Worm (Caenorhabditis elegans): ENCODE data around the gene Y54F10AR.2.

Y54F10AR.2 gene

DNA sequence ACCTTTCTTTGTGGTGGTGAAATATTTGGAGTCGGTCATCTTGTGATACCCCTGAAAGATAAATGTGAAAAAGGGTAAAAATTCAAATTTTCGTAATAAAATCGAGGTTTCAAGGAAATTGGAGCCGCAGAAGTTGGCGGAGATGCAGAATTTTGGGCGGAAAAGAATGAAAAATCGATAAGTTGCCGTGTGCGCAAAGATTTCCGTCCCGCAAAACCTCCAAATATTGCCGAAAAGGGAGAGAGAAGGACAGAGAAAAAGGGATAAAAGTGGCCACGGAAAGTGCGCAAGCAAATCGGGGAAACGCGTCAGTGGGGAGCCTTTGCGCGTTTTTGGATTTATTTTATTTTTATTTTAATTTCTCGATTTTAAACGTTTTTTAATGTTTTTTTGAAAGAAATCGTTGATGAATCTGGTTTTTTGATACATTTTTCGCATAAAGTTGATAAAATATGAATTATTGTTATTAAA lies 25.7 kb upstream of the Y54F10AR.2 start, which contains the start of gene apb-1 (continued):
- TF ChIP-seq unc-55 (GFP tag; optimal IDR thresholded peaks at IDR 0.05) (peak; percentile 32), ceh-18 (tag; optimal IDR thresholded peaks at IDR 0.05) (peak; percentile 68), sox-2 (GFP tag; IDR thresholded peaks at IDR 0.05) (peak; percentile 53), C38D4.7 (GFP tag; optimal IDR thresholded peaks at IDR 0.05) (peak; percentile 24), pqm-1 (tag; optimal IDR thresholded peaks at IDR 0.05) (no peak), unc-86 (tag; optimal IDR thresholded peaks at IDR 0.05) (peak; percentile 79), ceh-48 (tag; optimal IDR thresholded peaks at IDR 0.05) (peak; percentile 98), odd-2 (tag; optimal IDR thresholded peaks at IDR 0.05) (no peak), F13H6.1 (tag; optimal IDR thresholded peaks at IDR 0.05) (peak; percentile 1), ahr-1 (tag; optimal IDR thresholded peaks at IDR 0.05) (no peak), hlh-30 (tag; optimal IDR thresholded peaks at IDR 0.05; ENCODE audit: insufficient read depth) (no peak), mec-3 (tag; optimal IDR thresholded peaks at IDR 0.05; ENCODE audit: borderline replicate concordance) (no peak), ceh-30 (tag; optimal IDR thresholded peaks at IDR 0.05) (peak; percentile 58), C08G9.2 (tag; optimal IDR thresholded peaks at IDR 0.05) (peak; percentile 62), ceh-22 (tag; optimal IDR thresholded peaks at IDR 0.05) (no peak), ceh-24 (tag; optimal IDR thresholded peaks at IDR 0.05) (no peak), pha-4 (tag; optimal IDR thresholded peaks at IDR 0.05) (no peak), K09A11.1 (tag; optimal IDR thresholded peaks at IDR 0.05; ENCODE audit: insufficient read depth) (no peak), ceh-6 (GFP tag; optimal IDR thresholded peaks at IDR 0.05) (peak; percentile 13), unc-3 (GFP tag; conservative IDR thresholded peaks at IDR 0.05) (0 out of 2 replicates have a peak, but pooled peaks have one; percentile 20), unc-3 (tag; optimal IDR thresholded peaks at IDR 0.05) (peak; percentile 33), sdc-2 (tag; optimal IDR thresholded peaks at IDR 0.05) (peak; percentile 28), nhr-11 (tag; optimal IDR thresholded peaks at IDR 0.05) (no peak), ets-4 (tag; optimal IDR thresholded peaks at IDR 0.05) (peak; percentile 25), dmd-4 (tag; optimal IDR thresholded peaks at IDR 0.05; ENCODE audit: borderline replicate concordance) (no peak), ceh-9 (tag; optimal IDR thresholded peaks at IDR 0.05) (no peak), fkh-10 (GFP tag; optimal IDR thresholded peaks at IDR 0.05) (peak; percentile 52), nhr-232 (tag; optimal IDR thresholded peaks at IDR 0.05) (no peak), hlh-6 (tag; optimal IDR thresholded peaks at IDR 0.05) (no peak), eyg-1 (tag; optimal IDR thresholded peaks at IDR 0.05) (no peak), ama-1 (optimal IDR thresholded peaks at IDR 0.05) (no peak), lin-11 (tag; optimal IDR thresholded peaks at IDR 0.05) (peak; percentile 49), hlh-8 (tag; optimal IDR thresholded peaks at IDR 0.05) (no peak), gmeb-2 (tag; optimal IDR thresholded peaks at IDR 0.05) (peak; percentile 52), elt-2 (tag; optimal IDR thresholded peaks at IDR 0.05) (peak; percentile 81), hlh-15 (tag; optimal IDR thresholded peaks at IDR 0.05) (no peak)

DNA sequence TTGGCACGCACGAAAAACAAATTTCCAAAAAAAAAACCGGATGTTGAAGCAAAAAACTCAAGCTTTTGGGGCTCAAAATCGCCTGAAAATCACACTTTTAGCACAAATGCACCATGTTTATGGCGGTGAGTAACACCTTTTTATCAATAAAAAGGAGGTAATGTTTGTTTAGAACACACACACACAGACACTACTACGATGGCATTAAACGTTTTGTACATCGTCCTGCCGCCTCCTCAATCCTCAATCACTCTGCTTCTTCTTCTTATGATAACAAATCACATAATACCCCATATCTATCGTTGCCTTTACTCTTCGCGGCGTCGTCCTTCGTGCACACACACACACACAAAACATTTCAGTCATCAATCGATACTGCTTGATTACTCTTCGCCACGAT lies 14.8 kb upstream of the Y54F10AR.2 start, which contains the start of gene gpa-17:
TSS of gene gpa-17 (plus strand) at position 363 of the 400 bp plus-strand sequence.
- TF ChIP-seq pat-9 (tag; optimal IDR thresholded peaks at IDR 0.05) (no peak), lim-6 (tag; optimal IDR thresholded peaks at IDR 0.05) (no peak), C38D4.7 (GFP tag; optimal IDR thresholded peaks at IDR 0.05) (no peak), unc-55 (GFP tag; optimal IDR thresholded peaks at IDR 0.05) (no peak), sdc-2 (tag; optimal IDR thresholded peaks at IDR 0.05) (no peak), F13H6.1 (tag; optimal IDR thresholded peaks at IDR 0.05) (no peak), ceh-2 (tag; optimal IDR thresholded peaks at IDR 0.05) (no peak), K09A11.1 (tag; optimal IDR thresholded peaks at IDR 0.05; ENCODE audit: insufficient read depth) (no peak), hlh-13 (GFP tag; optimal IDR thresholded peaks at IDR 0.05) (no peak), zip-5 (tag; optimal IDR thresholded peaks at IDR 0.05) (no peak), ceh-48 (tag; optimal IDR thresholded peaks at IDR 0.05) (no peak), pqm-1 (tag; optimal IDR thresholded peaks at IDR 0.05) (no peak), sox-4 (tag; optimal IDR thresholded peaks at IDR 0.05) (no peak), elt-4 (tag; optimal IDR thresholded peaks at IDR 0.05) (no peak), lin-11 (tag; optimal IDR thresholded peaks at IDR 0.05) (no peak), eyg-1 (tag; optimal IDR thresholded peaks at IDR 0.05) (no peak)
